Worm (Caenorhabditis elegans): ENCODE results near the gene cyn-12.

DNA sequence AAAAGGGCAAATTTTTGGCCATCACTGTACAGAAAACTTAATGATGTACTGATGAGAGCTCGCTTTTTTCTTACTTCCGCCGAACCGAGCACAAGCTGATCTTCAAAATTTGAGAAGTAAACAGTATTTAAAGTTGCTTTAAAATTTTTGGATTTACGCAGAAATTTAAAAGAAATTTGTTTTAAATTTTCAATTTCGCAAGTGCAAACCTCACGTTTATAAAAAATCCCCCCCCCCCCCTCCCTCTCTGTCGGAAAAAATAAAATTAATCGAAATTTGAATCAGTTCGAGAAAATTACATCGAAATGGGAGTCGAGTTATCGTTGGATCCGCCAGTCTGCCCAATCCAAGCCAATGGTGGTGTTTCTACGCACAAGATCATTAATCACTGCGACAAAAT lies 20.3 kb upstream of the cyn-12 start, which contains the start of gene C34D4.3:
- TF ChIP-seq nhr-237 (tag; optimal IDR thresholded peaks at IDR 0.05) = no peak
- TF ChIP-seq ceh-16 (tag; optimal IDR thresholded peaks at IDR 0.05) = no peak

All from whole organism, L3 larva.